Worm (Caenorhabditis elegans) whole organism, L2 larva: ENCODE results near the gene F17C11.12.
A peak's percentile ranks its signal among the peaks of the same experiment; 100 is the strongest.

Experiments used
- C34F6.9 ChIP-seq: fragments of 150-350 bp; optimal IDR thresholded peaks from 2 replicates; lab custom pipeline; 2014; ENCODE audit warnings: missing biosample characterization, missing genetic modification characterization
- F13H6.1 ChIP-seq: sonication (generic microtip); optimal IDR thresholded peaks from 2 replicates; lab custom pipeline; 2016; ENCODE audit warnings: missing genetic modification characterization, missing compliant biosample characterization
- R02D3.7 ChIP-seq: fragments of 150-350 bp; optimal IDR thresholded peaks from 2 replicates; lab custom pipeline; 2014; ENCODE audit warnings: missing biosample characterization, missing genetic modification characterization
- Y55F3AM.14 ChIP-seq: fragments of 200-800 bp; sonication (Bioruptor generic); optimal IDR thresholded peaks from 2 replicates; lab custom pipeline; 2018; ENCODE audit warnings: mild to moderate bottlenecking, missing genetic modification characterization, missing compliant biosample characterization
- ZK546.5 ChIP-seq: sonication (generic microtip); optimal IDR thresholded peaks from 2 replicates; lab custom pipeline; 2017; ENCODE audit warnings: missing biosample characterization, missing genetic modification characterization
- alr-1 ChIP-seq: fragments of 150-350 bp; optimal IDR thresholded peaks from 2 replicates; lab custom pipeline; 2014; ENCODE audit warnings: missing biosample characterization, missing genetic modification characterization
- aly-2 ChIP-seq: fragments of 150-350 bp; optimal IDR thresholded peaks from 2 replicates; lab custom pipeline; 2014; ENCODE audit warnings: missing biosample characterization, missing genetic modification characterization
- blmp-1 ChIP-seq: sonication (generic microtip); optimal IDR thresholded peaks from 2 replicates; lab custom pipeline; 2017; ENCODE audit warnings: missing genetic modification characterization, mild to moderate bottlenecking, missing compliant biosample characterization, antibody characterized with exemption, moderate library complexity; ENCODE audit not compliant: insufficient read depth
- ceh-82 ChIP-seq: fragments of 150-350 bp; optimal IDR thresholded peaks from 2 replicates; lab custom pipeline; 2014; ENCODE audit warnings: missing biosample characterization, missing genetic modification characterization
- crh-2 ChIP-seq: sonication (generic microtip); optimal IDR thresholded peaks from 2 replicates; lab custom pipeline; 2017; ENCODE audit warnings: missing biosample characterization, missing genetic modification characterization
- dmd-4 ChIP-seq: sonication (generic microtip); optimal IDR thresholded peaks from 2 replicates; lab custom pipeline; 2017; ENCODE audit warnings: missing biosample characterization, missing genetic modification characterization
- egl-27 ChIP-seq: sonication (generic microtip); optimal IDR thresholded peaks from 3 replicates; lab custom pipeline; 2017; ENCODE audit warnings: missing biosample characterization, missing genetic modification reagents, missing genetic modification characterization
- elt-1 ChIP-seq: fragments of 150-350 bp; optimal IDR thresholded peaks from 2 replicates; lab custom pipeline; 2014; ENCODE audit warnings: missing biosample characterization, missing genetic modification characterization
- fos-1 ChIP-seq: fragments of 150-350 bp; optimal IDR thresholded peaks from 2 replicates; lab custom pipeline; 2014; ENCODE audit warnings: missing biosample characterization, missing genetic modification characterization
- gmeb-1 ChIP-seq: fragments of 150-350 bp; optimal IDR thresholded peaks from 2 replicates; lab custom pipeline; 2014; ENCODE audit warnings: missing biosample characterization, missing genetic modification characterization
- lin-11 ChIP-seq: fragments of 150-350 bp; sonication (generic microtip); optimal IDR thresholded peaks from 2 replicates; lab custom pipeline; 2014; ENCODE audit warnings: missing biosample characterization, missing genetic modification characterization, inconsistent platforms, mixed read lengths
- lin-13 ChIP-seq: fragments of 150-350 bp; optimal IDR thresholded peaks from 2 replicates; lab custom pipeline; 2014; ENCODE audit warnings: missing biosample characterization, missing genetic modification reagents, missing genetic modification characterization
- lin-39 ChIP-seq: fragments of 150-350 bp; optimal IDR thresholded peaks from 2 replicates; lab custom pipeline; 2014; ENCODE audit warnings: missing biosample characterization, missing genetic modification reagents, missing genetic modification characterization
- lsy-2 ChIP-seq, 2 experiments: fragments of 150-350 bp in 1 of 2; sonication (generic microtip) in 1 of 2; optimal IDR thresholded peaks; 2 replicates each; lab custom pipeline; 2014 to 2017; ENCODE audit warnings: missing biosample characterization in 2 of 2, missing genetic modification characterization in 2 of 2
- mab-5 ChIP-seq: fragments of 150-350 bp; optimal IDR thresholded peaks from 2 replicates; lab custom pipeline; 2014; ENCODE audit warnings: missing biosample characterization, missing genetic modification characterization
- mbf-1 ChIP-seq: sonication (generic microtip); optimal IDR thresholded peaks from 2 replicates; lab custom pipeline; 2017; ENCODE audit warnings: missing biosample characterization, missing genetic modification characterization
- mdl-1 ChIP-seq, 2 experiments: fragments of 150-350 bp in 1 of 2; sonication (generic microtip) in 1 of 2; optimal IDR thresholded peaks; 2 replicates each; lab custom pipeline; 2017; ENCODE audit warnings: missing biosample characterization in 2 of 2, missing genetic modification characterization in 2 of 2
- nhr-10 ChIP-seq: sonication (generic microtip); optimal IDR thresholded peaks from 2 replicates; lab custom pipeline; 2017; ENCODE audit warnings: missing biosample characterization, missing genetic modification characterization
- nhr-11 ChIP-seq: fragments of 150-350 bp; optimal IDR thresholded peaks from 2 replicates; lab custom pipeline; 2014; ENCODE audit warnings: missing biosample characterization, missing genetic modification characterization
- nhr-129 ChIP-seq: fragments of 150-350 bp; optimal IDR thresholded peaks from 2 replicates; lab custom pipeline; 2014; ENCODE audit warnings: missing biosample characterization, missing genetic modification characterization
- nhr-21 ChIP-seq: fragments of 150-350 bp; optimal IDR thresholded peaks from 2 replicates; lab custom pipeline; 2014; ENCODE audit warnings: missing biosample characterization, missing genetic modification characterization
- nhr-23 ChIP-seq: fragments of 150-350 bp; optimal IDR thresholded peaks from 2 replicates; lab custom pipeline; 2014; ENCODE audit warnings: missing biosample characterization, missing genetic modification reagents, missing genetic modification characterization
- nhr-25 ChIP-seq: fragments of 150-350 bp; sonication (generic microtip); optimal IDR thresholded peaks from 3 replicates; lab custom pipeline; 2014; ENCODE audit warnings: missing biosample characterization, missing genetic modification characterization
- nhr-6 ChIP-seq: fragments of 150-350 bp; optimal IDR thresholded peaks from 2 replicates; lab custom pipeline; 2014; ENCODE audit warnings: missing biosample characterization, missing genetic modification characterization
- nhr-77 ChIP-seq: fragments of 150-350 bp; optimal IDR thresholded peaks from 2 replicates; lab custom pipeline; 2014; ENCODE audit warnings: missing biosample characterization, missing genetic modification characterization
- sem-4 ChIP-seq: fragments of 150-350 bp; optimal IDR thresholded peaks from 2 replicates; lab custom pipeline; 2014; ENCODE audit warnings: missing biosample characterization, missing genetic modification reagents, missing genetic modification characterization
- sma-3 ChIP-seq: sonication (generic microtip); optimal IDR thresholded peaks from 2 replicates; lab custom pipeline; 2016; ENCODE audit warnings: missing genetic modification reagents, missing genetic modification characterization, missing compliant biosample characterization
- sma-9 ChIP-seq, 2 experiments: fragments of 150-350 bp in 1 of 2; sonication (generic microtip) in 1 of 2; optimal IDR thresholded peaks; 2 replicates each; lab custom pipeline; 2014 to 2016; ENCODE audit warnings: missing genetic modification characterization in 2 of 2, mild to moderate bottlenecking in 1 of 2, missing biosample characterization in 1 of 2, missing compliant biosample characterization in 1 of 2, missing genetic modification reagents in 1 of 2, moderate library complexity in 1 of 2
- snpc-4 ChIP-seq: fragments of 150-350 bp; optimal IDR thresholded peaks from 2 replicates; lab custom pipeline; 2014; ENCODE audit warnings: missing biosample characterization, missing genetic modification characterization
- unc-39 ChIP-seq: fragments of 150-350 bp; optimal IDR thresholded peaks from 2 replicates; lab custom pipeline; 2014; ENCODE audit warnings: missing biosample characterization, missing genetic modification characterization
- unc-55 ChIP-seq: fragments of 150-350 bp; sonication (generic microtip); optimal IDR thresholded peaks from 3 replicates; lab custom pipeline; 2014; ENCODE audit warnings: missing biosample characterization, missing genetic modification reagents, missing genetic modification characterization
- unc-62 ChIP-seq: fragments of 150-350 bp; optimal IDR thresholded peaks from 2 replicates; lab custom pipeline; 2014; ENCODE audit warnings: missing biosample characterization, missing genetic modification reagents, missing genetic modification characterization
- zag-1 ChIP-seq: fragments of 150-350 bp; optimal IDR thresholded peaks from 2 replicates; lab custom pipeline; 2014; ENCODE audit warnings: missing biosample characterization, missing genetic modification characterization
- ztf-4 ChIP-seq: fragments of 150-350 bp; optimal IDR thresholded peaks from 2 replicates; lab custom pipeline; 2014; ENCODE audit warnings: missing biosample characterization, missing genetic modification characterization

F17C11.12 gene

DNA sequence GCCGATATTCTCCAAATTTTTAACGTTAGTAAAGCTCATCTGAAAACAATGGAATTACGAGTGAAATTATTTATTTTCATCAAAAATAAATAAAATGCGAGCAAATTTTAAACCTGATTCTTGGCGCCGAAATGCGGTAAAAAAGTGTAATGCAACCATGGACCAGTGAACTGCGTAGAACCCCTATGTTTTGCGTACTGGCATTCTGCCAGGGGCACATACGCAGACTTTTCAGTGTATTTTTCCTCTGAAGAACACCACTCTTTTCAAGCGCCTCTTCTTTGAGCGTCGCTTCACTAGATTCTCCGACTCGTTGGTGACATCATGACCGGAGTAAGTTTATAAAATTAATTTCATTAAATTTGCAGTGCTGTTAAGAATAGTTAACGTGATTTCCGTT is 28.8 kb upstream of the F17C11.12 start, which contains the start of the genes ctf-4 and eef-1G (continued):
- no peak for TF ChIP-seq nhr-23
- peak; percentile 97 for TF ChIP-seq gmeb-1
- peak; percentile 75 for TF ChIP-seq ceh-82 (tag; lab: Kevin White, UChicago)
- TF ChIP-seq snpc-4 (tag; lab: Kevin White, UChicago), result peak; percentile 88

DNA sequence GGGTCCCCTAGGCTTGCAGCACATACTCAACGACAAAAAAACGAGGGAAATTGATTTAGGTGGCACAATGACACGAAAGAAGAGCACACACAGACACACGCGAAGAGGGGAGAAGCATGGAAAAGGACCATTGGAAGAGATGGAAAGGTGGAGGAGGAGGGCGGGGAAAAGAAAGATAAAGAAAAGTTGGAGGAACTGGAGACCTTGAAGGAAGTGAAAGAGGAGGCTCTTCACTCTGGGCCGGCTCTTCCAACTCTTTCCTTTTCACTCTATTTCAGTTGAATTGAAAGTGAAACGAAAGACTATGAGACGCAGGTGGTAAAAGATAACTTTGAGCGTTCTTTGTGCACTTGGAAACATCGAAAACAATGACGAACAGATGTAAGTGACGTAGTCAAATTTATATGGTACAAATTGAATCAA is 24.7 kb upstream of the F17C11.12 start:
- TF ChIP-seq egl-27 (tag; lab: Kevin White, UChicago) (peak; percentile 31), lin-13 (GFP tag; lab: Kevin White, UChicago) (peak; percentile 43), crh-2 (tag; lab: Kevin White, UChicago) (peak; percentile 75), lin-11 (no peak), C34F6.9 (tag; lab: Kevin White, UChicago) (peak; percentile 84), mdl-1 (tag; optimal IDR thresholded peaks at IDR 0.05; lab: Kevin White, UChicago) (peak in 1 of 2 experiments; percentile 55), ceh-82 (tag; lab: Kevin White, UChicago) (no peak), Y55F3AM.14 (GFP tag; lab: Kevin White, UChicago) (peak; percentile 75), ztf-4 (tag; lab: Kevin White, UChicago) (peak; percentile 52), blmp-1 (peak; percentile 74), F13H6.1 (peak; percentile 90), dmd-4 (tag; lab: Kevin White, UChicago) (no peak), sma-9 (GFP tag; optimal IDR thresholded peaks at IDR 0.05; lab: Kevin White, UChicago) (peak; percentile 88), sma-9 (tag; optimal IDR thresholded peaks at IDR 0.05; lab: Kevin White, UChicago) (no peak), fos-1 (tag; lab: Kevin White, UChicago) (peak; percentile 32), elt-1 (no peak), nhr-23 (no peak), sem-4 (tag; lab: Kevin White, UChicago) (peak; percentile 74), nhr-77 (no peak), lin-39 (tag; lab: Kevin White, UChicago) (no peak), unc-55 (peak; percentile 85), mab-5 (tag; lab: Kevin White, UChicago) (peak; percentile 50), lsy-2 (tag; optimal IDR thresholded peaks at IDR 0.05; lab: Kevin White, UChicago) (peak in 1 of 2 experiments; percentile 80), nhr-25 (tag; lab: Kevin White, UChicago) (no peak), nhr-11 (tag; lab: Kevin White, UChicago) (no peak), nhr-129 (tag; lab: Kevin White, UChicago) (peak; percentile 85), ZK546.5 (tag; lab: Kevin White, UChicago) (no peak), zag-1 (peak; percentile 6), alr-1 (tag; lab: Kevin White, UChicago) (no peak), nhr-10 (no peak), gmeb-1 (no peak), nhr-6 (tag; lab: Kevin White, UChicago) (peak; percentile 63), mbf-1 (no peak), nhr-21 (tag; lab: Kevin White, UChicago) (no peak), snpc-4 (tag; lab: Kevin White, UChicago) (peak; percentile 11), unc-62 (GFP tag; lab: Kevin White, UChicago) (no peak), R02D3.7 (tag; lab: Kevin White, UChicago) (no peak), aly-2 (tag; lab: Kevin White, UChicago) (no peak)
- TF ChIP-seq, all 48 proteins: peak for 19

DNA sequence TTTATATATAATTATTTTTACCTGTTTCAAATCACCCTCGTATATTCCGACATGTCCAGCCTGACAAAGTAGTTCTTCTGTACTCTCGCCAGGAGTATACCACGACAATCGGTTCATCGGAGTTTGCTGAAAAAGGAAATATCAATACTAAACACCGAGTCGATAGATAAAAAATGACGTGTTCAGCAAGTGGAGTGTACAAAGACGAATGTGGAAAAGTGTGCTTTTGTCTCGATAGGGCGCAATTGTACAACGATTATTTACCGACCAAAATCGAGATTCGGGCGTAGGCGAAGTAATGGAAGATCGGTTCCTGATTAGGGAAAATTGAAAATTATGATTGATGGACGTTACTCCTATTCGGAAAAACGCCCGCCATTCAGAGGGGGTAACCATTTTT is 23.8 kb upstream of the F17C11.12 start, which contains the start of gene vps-36:
Gene vps-36, minus strand, starts transcription at position 126 of the 400 bp plus-strand sequence.
- peak; percentile 42 for TF ChIP-seq sma-9 (GFP tag; optimal IDR thresholded peaks at IDR 0.05; lab: Kevin White, UChicago)
- TF ChIP-seq sma-9 (tag; optimal IDR thresholded peaks at IDR 0.05; lab: Kevin White, UChicago), result no peak
- TF ChIP-seq crh-2 (tag; lab: Kevin White, UChicago), result peak; percentile 27
- TF ChIP-seq sma-3 (GFP tag; lab: Kevin White, UChicago), result no peak
- peak; percentile 68 for TF ChIP-seq fos-1 (tag; lab: Kevin White, UChicago)
- TF ChIP-seq unc-39 (tag; lab: Kevin White, UChicago), result no peak
- peak; percentile 18 for TF ChIP-seq nhr-129 (tag; lab: Kevin White, UChicago)
- TF ChIP-seq ZK546.5 (tag; lab: Kevin White, UChicago), result no peak
